Fruit fly (Drosophila melanogaster) whole organism, embryonic: ENCODE measurements around the gene unc-13.

Source experiments
- Adf1 ChIP-seq: fragments of 200-800 bp; sonication (Bioruptor generic); IDR thresholded peaks from 2 replicates; pipeline ENCODE4 v1.3.6; 2022; ENCODE audit warnings: missing biosample characterization, missing genetic modification characterization
- Asciz ChIP-seq: fragments of 200-800 bp; sonication (Bioruptor generic); optimal IDR thresholded peaks from 2 replicates; lab custom pipeline; 2017; ENCODE audit warnings: missing biosample characterization, mild to moderate bottlenecking, missing genetic modification characterization, missing genetic modification reagents
- CG10366 ChIP-seq: fragments of 200-800 bp; sonication (Bioruptor generic); IDR thresholded peaks from 2 replicates; pipeline ENCODE4 v1.3.6; 2022; ENCODE audit warnings: missing biosample characterization, missing genetic modification characterization
- CG11085 ChIP-seq: fragments of 200-800 bp; sonication (Bioruptor generic); IDR thresholded peaks from 2 replicates; pipeline ENCODE4 v1.3.6; 2022; ENCODE audit warnings: missing biosample characterization, missing genetic modification characterization
- CG11093 ChIP-seq: fragments of 200-800 bp; sonication (Bioruptor generic); IDR thresholded peaks from 3 replicates; pipeline ENCODE4 v1.3.6; 2022; ENCODE audit warnings: missing biosample characterization, missing genetic modification characterization
- CG13296 ChIP-seq: fragments of 200-800 bp; sonication (Bioruptor generic); optimal IDR thresholded peaks from 3 replicates; lab custom pipeline; 2018; ENCODE audit warnings: missing biosample characterization, mild to moderate bottlenecking, missing genetic modification characterization
- CG14441 ChIP-seq: fragments of 200-800 bp; sonication (Bioruptor generic); IDR thresholded peaks from 2 replicates; pipeline ENCODE4 v1.3.6; 2022; ENCODE audit warnings: missing biosample characterization, missing genetic modification characterization
- CG14667 ChIP-seq: fragments of 200-800 bp; sonication (Bioruptor generic); IDR thresholded peaks from 2 replicates; pipeline ENCODE4 v1.3.6; 2022; ENCODE audit warnings: missing biosample characterization, missing genetic modification characterization
- CG14710 ChIP-seq: fragments of 200-800 bp; sonication (Bioruptor generic); optimal IDR thresholded peaks from 3 replicates; lab custom pipeline; 2019; ENCODE audit warnings: missing biosample characterization, mild to moderate bottlenecking, missing genetic modification characterization, moderate library complexity
- CG14965 ChIP-seq: fragments of 200-800 bp; sonication (Bioruptor generic); optimal IDR thresholded peaks from 2 replicates; lab custom pipeline; 2016; ENCODE audit warnings: missing biosample characterization, missing genetic modification characterization, borderline replicate concordance
- CG16813 ChIP-seq: fragments of 200-800 bp; sonication (Bioruptor generic); IDR thresholded peaks from 3 replicates; pipeline ENCODE4 v1.3.6; 2022; ENCODE audit warnings: missing biosample characterization, missing genetic modification characterization; ENCODE audit not compliant: partially characterized antibody
- CG17612 ChIP-seq: fragments of 200-800 bp; sonication (Bioruptor generic); IDR thresholded peaks from 2 replicates; pipeline ENCODE4 v1.3.6; 2022; ENCODE audit warnings: missing biosample characterization, missing genetic modification characterization
- CG30403 ChIP-seq: fragments of 200-800 bp; sonication (Bioruptor generic); optimal IDR thresholded peaks from 3 replicates; lab custom pipeline; 2016; ENCODE audit warnings: missing biosample characterization, missing genetic modification characterization
- CG3065 ChIP-seq: fragments of 200-800 bp; sonication (Bioruptor generic); optimal IDR thresholded peaks from 2 replicates; lab custom pipeline; 2016; ENCODE audit warnings: missing biosample characterization, missing genetic modification characterization
- CG32767 ChIP-seq: fragments of 200-800 bp; sonication (Bioruptor generic); IDR thresholded peaks from 2 replicates; pipeline ENCODE4 v1.3.6; 2022; ENCODE audit warnings: missing biosample characterization, missing genetic modification characterization
- CG5180 ChIP-seq: fragments of 200-800 bp; sonication (Bioruptor generic); optimal IDR thresholded peaks from 3 replicates; lab custom pipeline; 2017; ENCODE audit warnings: missing biosample characterization, missing genetic modification characterization, mild to moderate bottlenecking, moderate library complexity, missing genetic modification reagents
- CG6813 ChIP-seq: fragments of 200-800 bp; sonication (Bioruptor generic); optimal IDR thresholded peaks from 2 replicates; lab custom pipeline; 2017; ENCODE audit warnings: missing biosample characterization, missing genetic modification characterization, mild to moderate bottlenecking, moderate library complexity, missing genetic modification reagents
- CG7963 ChIP-seq: fragments of 200-800 bp; sonication (Bioruptor generic); IDR thresholded peaks from 3 replicates; pipeline ENCODE4 v1.3.6; 2022; ENCODE audit warnings: missing biosample characterization, missing genetic modification characterization; ENCODE audit not compliant: partially characterized antibody
- CG8290 ChIP-seq, 3 experiments: fragments of 200-800 bp; sonication (Bioruptor generic); optimal IDR thresholded peaks; 2 replicates each; lab custom pipeline; 2016 to 2019; ENCODE audit warnings: missing biosample characterization in 3 of 3, missing genetic modification characterization in 3 of 3, mild to moderate bottlenecking in 2 of 3, moderate library complexity in 1 of 3
- CG8478 ChIP-seq: fragments of >200 bp; optimal IDR thresholded peaks from 2 replicates; lab custom pipeline; 2018
- CG9609 ChIP-seq: fragments of 200-800 bp; sonication (Bioruptor generic); optimal IDR thresholded peaks from 3 replicates; lab custom pipeline; 2016; ENCODE audit warnings: missing biosample characterization, missing genetic modification characterization
- CG9797 ChIP-seq: fragments of 200-800 bp; sonication (Bioruptor generic); optimal IDR thresholded peaks from 3 replicates; lab custom pipeline; 2018; ENCODE audit warnings: missing biosample characterization, mild to moderate bottlenecking, missing genetic modification characterization
- Dp ChIP-seq: fragments of 200-800 bp; sonication (Bioruptor generic); optimal IDR thresholded peaks from 2 replicates; lab custom pipeline; 2018; ENCODE audit warnings: missing biosample characterization, mild to moderate bottlenecking, missing genetic modification characterization, moderate library complexity
- E2f1 ChIP-seq: fragments of 200-800 bp; sonication (Bioruptor generic); IDR thresholded peaks from 2 replicates; pipeline ENCODE4 v1.3.6; 2022; ENCODE audit warnings: missing biosample characterization, missing genetic modification characterization
- Eip74EF ChIP-seq, 2 experiments: fragments of 200-800 bp in 1 of 2; fragments of >200 bp in 1 of 2; sonication (Bioruptor generic) in 1 of 2; optimal IDR thresholded peaks; 2 replicates each; lab custom pipeline; 2017 to 2019; ENCODE audit warnings: missing biosample characterization in 2 of 2, missing genetic modification characterization in 2 of 2, mild to moderate bottlenecking in 1 of 2, moderate library complexity in 1 of 2
- Ets65A ChIP-seq: fragments of 200-800 bp; sonication (Bioruptor generic); peaks from one replicate; lab custom pipeline; 2016; ENCODE audit warnings: missing biosample characterization, missing genetic modification characterization
- HmgZ ChIP-seq: fragments of 200-800 bp; sonication (Bioruptor generic); optimal IDR thresholded peaks from 2 replicates; lab custom pipeline; 2018; ENCODE audit warnings: missing biosample characterization, mild to moderate bottlenecking, missing genetic modification characterization
- Hr39 ChIP-seq: fragments of >200 bp; optimal IDR thresholded peaks from 2 replicates; lab custom pipeline; 2017
- Mad ChIP-seq: fragments of 200-800 bp; sonication (Bioruptor generic); optimal IDR thresholded peaks from 2 replicates; lab custom pipeline; 2016; ENCODE audit warnings: missing biosample characterization, missing genetic modification characterization
- Med ChIP-seq: fragments of 200-800 bp; sonication (Bioruptor generic); peaks from one replicate; lab custom pipeline; 2016; ENCODE audit warnings: missing biosample characterization, missing genetic modification characterization, mild to moderate bottlenecking, inconsistent platforms, moderate library complexity
- NFAT ChIP-seq: fragments of 200-800 bp; sonication (Bioruptor generic); IDR thresholded peaks from 2 replicates; pipeline ENCODE4 v1.3.6; 2022; ENCODE audit warnings: missing biosample characterization, missing genetic modification characterization
- Spps ChIP-seq: fragments of 200-800 bp; sonication (Bioruptor generic); optimal IDR thresholded peaks from 2 replicates; lab custom pipeline; 2018; ENCODE audit warnings: missing biosample characterization, mild to moderate bottlenecking, missing genetic modification characterization
- TFAM ChIP-seq: fragments of 200-800 bp; sonication (Bioruptor generic); optimal IDR thresholded peaks from 2 replicates; lab custom pipeline; 2017; ENCODE audit warnings: missing biosample characterization, missing genetic modification characterization, inconsistent platforms
- YL-1 ChIP-seq: fragments of 200-800 bp; sonication (Bioruptor generic); optimal IDR thresholded peaks from 3 replicates; lab custom pipeline; 2017; ENCODE audit warnings: missing biosample characterization, mild to moderate bottlenecking, missing genetic modification characterization
- ac ChIP-seq: fragments of 200-800 bp; sonication (Bioruptor generic); optimal IDR thresholded peaks from 3 replicates; lab custom pipeline; 2017; ENCODE audit warnings: missing biosample characterization, mild to moderate bottlenecking, missing genetic modification characterization
- ase ChIP-seq: fragments of 200-800 bp; sonication (Bioruptor generic); IDR thresholded peaks from 3 replicates; pipeline ENCODE4 v1.3.6; 2022; ENCODE audit warnings: missing biosample characterization, missing genetic modification characterization
- bbx ChIP-seq: fragments of 200-800 bp; sonication (Bioruptor generic); IDR thresholded peaks from 2 replicates; pipeline ENCODE4 v1.3.6; 2022; ENCODE audit warnings: missing biosample characterization, missing genetic modification characterization; ENCODE audit not compliant: partially characterized antibody
- cad ChIP-seq: fragments of >200 bp; optimal IDR thresholded peaks from 2 replicates; lab custom pipeline; 2017; ENCODE audit warnings: missing biosample characterization, missing genetic modification characterization
- caup ChIP-seq: fragments of 200-800 bp; sonication (Bioruptor generic); optimal IDR thresholded peaks from 3 replicates; lab custom pipeline; 2017; ENCODE audit warnings: missing biosample characterization, mild to moderate bottlenecking, missing genetic modification characterization, moderate library complexity; ENCODE audit not compliant: severe bottlenecking
- chif ChIP-seq, 2 experiments: fragments of 200-800 bp; sonication (Bioruptor generic); optimal IDR thresholded peaks; 3 replicates each; lab custom pipeline; 2016; ENCODE audit warnings: missing biosample characterization in 2 of 2, missing genetic modification characterization in 2 of 2
- disco-r ChIP-seq: fragments of 200-800 bp; sonication (Bioruptor generic); optimal IDR thresholded peaks from 2 replicates; lab custom pipeline; 2016; ENCODE audit warnings: missing biosample characterization, missing genetic modification characterization
- en ChIP-seq: fragments of 200-800 bp; sonication (Bioruptor generic); optimal IDR thresholded peaks from 2 replicates; lab custom pipeline; 2016; ENCODE audit warnings: missing biosample characterization, missing genetic modification characterization
- esg ChIP-seq: fragments of 200-800 bp; sonication (Bioruptor generic); conservative IDR thresholded peaks from 2 replicates; pipeline ENCODE4 v1.3.6; 2022; ENCODE audit warnings: missing biosample characterization, missing genetic modification characterization
- exex ChIP-seq: fragments of 200-800 bp; sonication (Bioruptor generic); optimal IDR thresholded peaks from 4 replicates; lab custom pipeline; 2018; ENCODE audit warnings: missing biosample characterization, mild to moderate bottlenecking, missing genetic modification characterization, moderate library complexity
- fd3F ChIP-seq: fragments of 200-800 bp; sonication (Bioruptor generic); optimal IDR thresholded peaks from 2 replicates; lab custom pipeline; 2018; ENCODE audit warnings: missing biosample characterization, mild to moderate bottlenecking, missing genetic modification characterization, moderate library complexity
- fu2 ChIP-seq: fragments of 200-800 bp; sonication (Bioruptor generic); optimal IDR thresholded peaks from 2 replicates; lab custom pipeline; 2016; ENCODE audit warnings: missing biosample characterization, missing genetic modification characterization
- ken ChIP-seq: fragments of 200-800 bp; sonication (Bioruptor generic); IDR thresholded peaks from 3 replicates; pipeline ENCODE4 v1.3.6; 2022; ENCODE audit warnings: missing biosample characterization, missing genetic modification characterization
- otp ChIP-seq: fragments of 200-800 bp; sonication (Bioruptor generic); IDR thresholded peaks from 3 replicates; pipeline ENCODE4, ENCODE4 v1.3.6; 2022; ENCODE audit warnings: missing biosample characterization, missing genetic modification characterization
- tll ChIP-seq, 2 experiments: fragments of 200-800 bp in 1 of 2; fragments of >200 bp in 1 of 2; sonication (Bioruptor generic) in 1 of 2; optimal IDR thresholded peaks; 2 replicates each; lab custom pipeline; 2017 to 2019; ENCODE audit warnings: missing biosample characterization in 2 of 2, missing genetic modification characterization in 2 of 2, mild to moderate bottlenecking in 1 of 2, moderate library complexity in 1 of 2
- wdn ChIP-seq: fragments of 200-800 bp; sonication (Bioruptor generic); IDR thresholded peaks from 2 replicates; pipeline ENCODE4 v1.3.6; 2022; ENCODE audit warnings: missing biosample characterization, missing genetic modification characterization

Gene unc-13

dm6 chr4:866437-867216 lies 45.5 kb downstream of the unc-13 start, which contains the start of gene Gyf (continued):
- TF ChIP-seq otp (no peak), en (GFP tag; lab: Kevin White, UChicago) (no peak), CG16813 (GFP tag; lab: Robert Waterston, UW) (no peak), CG30403 (GFP tag; lab: Kevin White, UChicago) (no peak), ase (GFP tag; lab: Robert Waterston, UW) (no peak), YL-1 (peak; percentile 83), CG10366 (GFP tag; lab: Robert Waterston, UW) (no peak), Asciz (GFP tag; lab: Kevin White, UChicago) (no peak), fd3F (no peak), CG32767 (GFP tag; lab: Robert Waterston, UW) (no peak; the same call in 1 of the 2 replicates), CG9609 (peak; percentile 29), wdn (GFP tag; lab: Robert Waterston, UW) (no peak), Ets65A (GFP tag; lab: Kevin White, UChicago) (peak; percentile 95), E2f1 (GFP tag; lab: Robert Waterston, UW) (no peak), CG11085 (GFP tag; lab: Robert Waterston, UW) (0 out of 2 replicates have a peak, but pooled peaks have one; percentile 29), Adf1 (GFP tag; lab: Robert Waterston, UW) (no peak), ken (GFP tag; lab: Robert Waterston, UW) (no peak), CG14965 (GFP tag; lab: Kevin White, UChicago) (no peak), CG8290 (GFP tag; optimal IDR thresholded peaks at IDR 0.05; lab: Kevin White, UChicago) (peak; percentile 90), CG8290 (tag; optimal IDR thresholded peaks at IDR 0.05; lab: Kevin White, UChicago) (peak; percentile 77 to 93), exex (tag; lab: Kevin White, UChicago) (no peak), tll (GFP tag; optimal IDR thresholded peaks at IDR 0.05; lab: Kevin White, UChicago) (peak in 1 of 2 experiments; percentile 74), Hr39 (lab: Kevin White, UChicago) (no peak), CG11093 (GFP tag; lab: Robert Waterston, UW) (no peak), cad (GFP tag; lab: Kevin White, UChicago) (no peak), ac (no peak), Eip74EF (GFP tag; optimal IDR thresholded peaks at IDR 0.05; lab: Kevin White, UChicago) (no peak), esg (GFP tag; lab: Robert Waterston, UW) (no peak), caup (no peak), chif (GFP tag; optimal IDR thresholded peaks at IDR 0.05; lab: Kevin White, UChicago) (no peak), CG14667 (GFP tag; lab: Robert Waterston, UW) (no peak), CG5180 (no peak), CG14441 (GFP tag; lab: Robert Waterston, UW) (no peak), CG14710 (peak; percentile 65), Med (GFP tag; lab: Kevin White, UChicago) (peak; percentile 86), Dp (GFP tag; lab: Kevin White, UChicago) (no peak), CG13296 (GFP tag; lab: Kevin White, UChicago) (no peak), fu2 (GFP tag; lab: Kevin White, UChicago) (peak; percentile 31), CG7963 (no peak), CG3065 (GFP tag; lab: Kevin White, UChicago) (no peak), bbx (GFP tag; lab: Robert Waterston, UW) (no peak), NFAT (GFP tag; lab: Robert Waterston, UW) (no peak), Mad (GFP tag; lab: Kevin White, UChicago) (peak; percentile 23), CG8478 (lab: Kevin White, UChicago) (no peak), HmgZ (tag; lab: Kevin White, UChicago) (peak; percentile 53), disco-r (GFP tag; lab: Kevin White, UChicago) (no peak), CG6813 (no peak), Spps (no peak), CG17612 (no peak), CG9797 (GFP tag; lab: Kevin White, UChicago) (peak; percentile 78), TFAM (GFP tag; lab: Kevin White, UChicago) (no peak)
